Worm (Caenorhabditis elegans) whole organism, L2 larva: Measurements from ENCODE around the gene C10E2.2.

Experiments
- F13H6.1 ChIP-seq: sonication (generic microtip); optimal IDR thresholded peaks from 2 replicates; lab custom pipeline; 2016; ENCODE audit warnings: missing genetic modification characterization, missing compliant biosample characterization
- R02D3.7 ChIP-seq: fragments of 150-350 bp; optimal IDR thresholded peaks from 2 replicates; lab custom pipeline; 2014; ENCODE audit warnings: missing biosample characterization, missing genetic modification characterization
- alr-1 ChIP-seq: fragments of 150-350 bp; optimal IDR thresholded peaks from 2 replicates; lab custom pipeline; 2014; ENCODE audit warnings: missing biosample characterization, missing genetic modification characterization
- ama-1 ChIP-seq: fragments of 150-350 bp; optimal IDR thresholded peaks from 2 replicates; lab custom pipeline; 2018; ENCODE audit warnings: inconsistent platforms
- blmp-1 ChIP-seq: sonication (generic microtip); optimal IDR thresholded peaks from 2 replicates; lab custom pipeline; 2017; ENCODE audit warnings: missing genetic modification characterization, mild to moderate bottlenecking, missing compliant biosample characterization, antibody characterized with exemption, moderate library complexity; ENCODE audit not compliant: insufficient read depth
- ceh-16 ChIP-seq: fragments of 150-350 bp; optimal IDR thresholded peaks from 2 replicates; lab custom pipeline; 2014; ENCODE audit warnings: missing biosample characterization, missing genetic modification characterization
- crh-2 ChIP-seq: sonication (generic microtip); optimal IDR thresholded peaks from 2 replicates; lab custom pipeline; 2017; ENCODE audit warnings: missing biosample characterization, missing genetic modification characterization
- egl-27 ChIP-seq: sonication (generic microtip); optimal IDR thresholded peaks from 3 replicates; lab custom pipeline; 2017; ENCODE audit warnings: missing biosample characterization, missing genetic modification reagents, missing genetic modification characterization
- elt-1 ChIP-seq: fragments of 150-350 bp; optimal IDR thresholded peaks from 2 replicates; lab custom pipeline; 2014; ENCODE audit warnings: missing biosample characterization, missing genetic modification characterization
- elt-3 ChIP-seq: sonication (generic microtip); optimal IDR thresholded peaks from 2 replicates; lab custom pipeline; 2017; ENCODE audit warnings: missing biosample characterization, missing genetic modification characterization
- fos-1 ChIP-seq: fragments of 150-350 bp; optimal IDR thresholded peaks from 2 replicates; lab custom pipeline; 2014; ENCODE audit warnings: missing biosample characterization, missing genetic modification characterization
- gmeb-1 ChIP-seq: fragments of 150-350 bp; optimal IDR thresholded peaks from 2 replicates; lab custom pipeline; 2014; ENCODE audit warnings: missing biosample characterization, missing genetic modification characterization
- lsy-2 ChIP-seq, 2 experiments: fragments of 150-350 bp in 1 of 2; sonication (generic microtip) in 1 of 2; optimal IDR thresholded peaks; 2 replicates each; lab custom pipeline; 2014 to 2017; ENCODE audit warnings: missing biosample characterization in 2 of 2, missing genetic modification characterization in 2 of 2
- mab-5 ChIP-seq: fragments of 150-350 bp; optimal IDR thresholded peaks from 2 replicates; lab custom pipeline; 2014; ENCODE audit warnings: missing biosample characterization, missing genetic modification characterization
- mdl-1 ChIP-seq, 2 experiments: fragments of 150-350 bp in 1 of 2; sonication (generic microtip) in 1 of 2; optimal IDR thresholded peaks; 2 replicates each; lab custom pipeline; 2017; ENCODE audit warnings: missing biosample characterization in 2 of 2, missing genetic modification characterization in 2 of 2
- nhr-10 ChIP-seq: sonication (generic microtip); optimal IDR thresholded peaks from 2 replicates; lab custom pipeline; 2017; ENCODE audit warnings: missing biosample characterization, missing genetic modification characterization
- nhr-129 ChIP-seq: fragments of 150-350 bp; optimal IDR thresholded peaks from 2 replicates; lab custom pipeline; 2014; ENCODE audit warnings: missing biosample characterization, missing genetic modification characterization
- nhr-21 ChIP-seq: fragments of 150-350 bp; optimal IDR thresholded peaks from 2 replicates; lab custom pipeline; 2014; ENCODE audit warnings: missing biosample characterization, missing genetic modification characterization
- nhr-25 ChIP-seq: fragments of 150-350 bp; sonication (generic microtip); optimal IDR thresholded peaks from 3 replicates; lab custom pipeline; 2014; ENCODE audit warnings: missing biosample characterization, missing genetic modification characterization
- sem-4 ChIP-seq: fragments of 150-350 bp; optimal IDR thresholded peaks from 2 replicates; lab custom pipeline; 2014; ENCODE audit warnings: missing biosample characterization, missing genetic modification reagents, missing genetic modification characterization
- skn-1 ChIP-seq: sonication (generic microtip); optimal IDR thresholded peaks from 2 replicates; lab custom pipeline; 2017; ENCODE audit warnings: missing biosample characterization, missing genetic modification characterization
- sma-3 ChIP-seq: sonication (generic microtip); optimal IDR thresholded peaks from 2 replicates; lab custom pipeline; 2016; ENCODE audit warnings: missing genetic modification reagents, missing genetic modification characterization, missing compliant biosample characterization
- sma-9 ChIP-seq, 2 experiments: fragments of 150-350 bp in 1 of 2; sonication (generic microtip) in 1 of 2; optimal IDR thresholded peaks; 2 replicates each; lab custom pipeline; 2014 to 2016; ENCODE audit warnings: missing genetic modification characterization in 2 of 2, mild to moderate bottlenecking in 1 of 2, missing biosample characterization in 1 of 2, missing compliant biosample characterization in 1 of 2, missing genetic modification reagents in 1 of 2, moderate library complexity in 1 of 2
- snpc-4 ChIP-seq: fragments of 150-350 bp; optimal IDR thresholded peaks from 2 replicates; lab custom pipeline; 2014; ENCODE audit warnings: missing biosample characterization, missing genetic modification characterization
- unc-55 ChIP-seq: fragments of 150-350 bp; sonication (generic microtip); optimal IDR thresholded peaks from 3 replicates; lab custom pipeline; 2014; ENCODE audit warnings: missing biosample characterization, missing genetic modification reagents, missing genetic modification characterization
- ztf-4 ChIP-seq: fragments of 150-350 bp; optimal IDR thresholded peaks from 2 replicates; lab custom pipeline; 2014; ENCODE audit warnings: missing biosample characterization, missing genetic modification characterization

The C10E2.2 gene

ce11 chrX:16770919-16771318 lies 25.9 kb downstream of the C10E2.2 start:
- TF ChIP-seq fos-1 (tag; lab: Kevin White, UChicago), result peak; percentile 0
- TF ChIP-seq elt-1, result no peak

- TF ChIP-seq ceh-16 (tag; lab: Kevin White, UChicago), result no peak
- peak; percentile 40 for TF ChIP-seq unc-55 (GFP tag; lab: Kevin White, UChicago)
- TF ChIP-seq nhr-129 (tag; lab: Kevin White, UChicago), result peak; percentile 28
- TF ChIP-seq, all 48 proteins: peak for 2
Measured at ce11 chrX:16772112-16772731, 27.2 kb downstream of the C10E2.2 start.

- TF ChIP-seq fos-1 (tag; lab: Kevin White, UChicago) (peak; percentile 20), F13H6.1 (no peak)
Measured at ce11 chrX:16773421-16773820, 28.4 kb downstream of the C10E2.2 start.

ce11 chrX:16775335-16775835 lies 30.3 kb downstream of the C10E2.2 start:
- TF ChIP-seq nhr-25 (tag; lab: Kevin White, UChicago) (peak; percentile 59), nhr-21 (tag; lab: Kevin White, UChicago) (peak; percentile 49), sma-3 (GFP tag; lab: Kevin White, UChicago) (peak; percentile 25), lsy-2 (tag; optimal IDR thresholded peaks at IDR 0.05; lab: Kevin White, UChicago) (no peak), skn-1 (tag; lab: Kevin White, UChicago) (no peak), ztf-4 (tag; lab: Kevin White, UChicago) (no peak), gmeb-1 (tag; lab: Kevin White, UChicago) (peak; percentile 46), mdl-1 (tag; optimal IDR thresholded peaks at IDR 0.05; lab: Kevin White, UChicago) (peak in 1 of 2 experiments; percentile 32), alr-1 (tag; lab: Kevin White, UChicago) (no peak), blmp-1 (peak; percentile 82), sma-9 (GFP tag; optimal IDR thresholded peaks at IDR 0.05; lab: Kevin White, UChicago) (peak; percentile 59), sma-9 (tag; optimal IDR thresholded peaks at IDR 0.05; lab: Kevin White, UChicago) (no peak), crh-2 (tag; lab: Kevin White, UChicago) (peak; percentile 64), elt-3 (no peak), fos-1 (tag; lab: Kevin White, UChicago) (peak; percentile 82), sem-4 (no peak)

ce11 chrX:16782797-16783259 lies 37.8 kb downstream of the C10E2.2 start, which contains the start of gene T01C8.3:
Gene T01C8.3, minus strand, starts transcription at chrX:16783209.
- no peak for TF ChIP-seq R02D3.7 (tag; lab: Kevin White, UChicago)
- no peak for TF ChIP-seq elt-1
- no peak for TF ChIP-seq nhr-25 (tag; lab: Kevin White, UChicago)

ce11 chrX:16784038-16784437 lies 39.0 kb downstream of the C10E2.2 start:
- peak; percentile 17 for TF ChIP-seq sma-9 (GFP tag; optimal IDR thresholded peaks at IDR 0.05; lab: Kevin White, UChicago)
- no peak for TF ChIP-seq sma-9 (tag; optimal IDR thresholded peaks at IDR 0.05; lab: Kevin White, UChicago)
- TF ChIP-seq snpc-4 (tag; lab: Kevin White, UChicago), result no peak
- peak; percentile 14 for TF ChIP-seq nhr-25 (tag; lab: Kevin White, UChicago)
- peak; percentile 19 for TF ChIP-seq crh-2 (tag; lab: Kevin White, UChicago)

ce11 chrX:16786021-16786488 lies 41.0 kb downstream of the C10E2.2 start, which contains the start of gene T01C8.2:
Gene T01C8.2, plus strand, starts transcription at chrX:16786438.
- TF ChIP-seq ama-1 (peak; percentile 13), nhr-25 (tag; lab: Kevin White, UChicago) (peak; percentile 60), F13H6.1 (no peak), blmp-1 (peak; percentile 89), mab-5 (tag; lab: Kevin White, UChicago) (no peak), egl-27 (tag; lab: Kevin White, UChicago) (no peak), nhr-129 (tag; lab: Kevin White, UChicago) (peak; percentile 60), sma-9 (GFP tag; optimal IDR thresholded peaks at IDR 0.05; lab: Kevin White, UChicago) (peak; percentile 57), sma-9 (tag; optimal IDR thresholded peaks at IDR 0.05; lab: Kevin White, UChicago) (no peak), sma-3 (GFP tag; lab: Kevin White, UChicago) (peak; percentile 17), snpc-4 (tag; lab: Kevin White, UChicago) (no peak), nhr-10 (no peak)
